Fruit fly (Drosophila melanogaster) whole organism, wandering third instar larva: Measurements from ENCODE around the gene Acp62F.

Experiments used
- CG32264 ChIP-seq: fragments of 200-800 bp; sonication (Bioruptor generic); optimal IDR thresholded peaks from 2 replicates; lab custom pipeline; 2016; ENCODE audit warnings: missing biosample characterization, missing genetic modification characterization
- Dfd ChIP-seq: fragments of >200 bp; optimal IDR thresholded peaks from 2 replicates; lab custom pipeline; 2017; ENCODE audit warnings: missing biosample characterization, missing genetic modification characterization
- Jra ChIP-seq: sonication (Bioruptor generic); optimal IDR thresholded peaks from 2 replicates; lab custom pipeline; 2016; ENCODE audit warnings: missing biosample characterization, missing genetic modification characterization
- Myc ChIP-seq: fragments of >200 bp; optimal IDR thresholded peaks from 2 replicates; lab custom pipeline; 2017
- brk ChIP-seq: fragments of 200-800 bp; sonication (Bioruptor generic); optimal IDR thresholded peaks from 2 replicates; lab custom pipeline; 2016; ENCODE audit warnings: missing biosample characterization, mild to moderate bottlenecking, missing genetic modification characterization

dm6 chr3L:2733208-2733607 is 6.3 kb upstream of the Acp62F start:
- TF ChIP-seq Dfd (GFP tag; lab: Kevin White, UChicago) (no peak), Myc (lab: Kevin White, UChicago) (no peak), Jra (GFP tag; lab: Kevin White, UChicago) (no peak), CG32264 (GFP tag; lab: Kevin White, UChicago) (no peak), brk (GFP tag; lab: Kevin White, UChicago) (no peak)
